Fruit fly (Drosophila melanogaster) whole organism, prepupa: Measurements from ENCODE around the gene CG4042.

ENCODE experiments used
- CG32006 ChIP-seq: fragments of 200-800 bp; sonication (Bioruptor generic); optimal IDR thresholded peaks from 3 replicates; lab custom pipeline; 2017; ENCODE audit warnings: missing biosample characterization, mild to moderate bottlenecking, missing genetic modification characterization
- CG34406 ChIP-seq: fragments of 200-800 bp; sonication (Bioruptor generic); optimal IDR thresholded peaks from 3 replicates; lab custom pipeline; 2016; ENCODE audit warnings: missing biosample characterization, missing genetic modification characterization
- CG6276 ChIP-seq: fragments of 200-800 bp; sonication (Bioruptor generic); optimal IDR thresholded peaks from 2 replicates; lab custom pipeline; 2017; ENCODE audit warnings: missing biosample characterization, mild to moderate bottlenecking, missing genetic modification characterization
- CG6792 ChIP-seq: fragments of 200-800 bp; sonication (Bioruptor generic); optimal IDR thresholded peaks from 3 replicates; lab custom pipeline; 2016; ENCODE audit warnings: missing biosample characterization, missing genetic modification characterization
- Lpt ChIP-seq: fragments of 200-800 bp; sonication (Bioruptor generic); optimal IDR thresholded peaks from 3 replicates; lab custom pipeline; 2016; ENCODE audit warnings: missing biosample characterization, missing genetic modification characterization
- Sox102F ChIP-seq: fragments of 200-800 bp; sonication (Bioruptor generic); optimal IDR thresholded peaks from 2 replicates; lab custom pipeline; 2016; ENCODE audit warnings: missing biosample characterization, mild to moderate bottlenecking, missing genetic modification characterization

DNA sequence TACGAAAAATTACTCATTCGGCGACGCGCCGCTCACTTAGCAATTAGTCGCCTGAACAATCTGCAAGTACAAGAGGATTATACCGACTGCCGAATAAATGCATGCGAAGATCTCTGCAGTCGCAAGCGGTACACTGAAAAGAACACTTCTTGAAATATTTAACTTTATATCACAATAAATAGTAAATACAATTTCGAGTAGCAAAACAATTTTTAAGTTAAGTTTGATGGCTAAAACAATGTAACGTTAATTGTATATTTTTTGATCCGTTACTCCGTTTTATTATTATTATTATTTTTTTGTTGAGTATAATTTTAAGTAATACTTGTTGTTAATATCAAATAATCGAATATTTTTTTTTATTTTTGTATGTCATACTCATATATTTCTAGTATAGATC is 41.9 kb downstream of the CG4042 start:
- TF ChIP-seq CG32006 (GFP tag; lab: Kevin White, UChicago) (no peak), CG34406 (GFP tag; lab: Kevin White, UChicago) (peak; percentile 66), CG6792 (GFP tag; lab: Kevin White, UChicago) (no peak), Lpt (GFP tag; lab: Kevin White, UChicago) (no peak), Sox102F (no peak), CG6276 (no peak)
